Worm (Caenorhabditis elegans): Measurements from ENCODE around the gene C18D11.9.
"Not testable (repeated sequence)": the region's sequence is repeated elsewhere in the genome, so short reads cannot be mapped to it uniquely, and the experiment has no call there.

- TF ChIP-seq snu-23 (GFP tag; optimal IDR thresholded peaks at IDR 0.05); sup-37 (GFP tag; optimal IDR thresholded peaks at IDR 0.05); pqm-1 (tag; optimal IDR thresholded peaks at IDR 0.05); ets-5 (GFP tag; IDR thresholded peaks at IDR 0.05); nhr-237 (tag; optimal IDR thresholded peaks at IDR 0.05); fos-1 (tag; optimal IDR thresholded peaks at IDR 0.05); unc-98 (GFP tag; IDR thresholded peaks at IDR 0.05); skn-1 (tag; optimal IDR thresholded peaks at IDR 0.05); ztf-4 (tag; optimal IDR thresholded peaks at IDR 0.05); C04F5.9 (tag; optimal IDR thresholded peaks at IDR 0.05); unc-62 (GFP tag; optimal IDR thresholded peaks at IDR 0.05); ceh-82 (tag; optimal IDR thresholded peaks at IDR 0.05): not testable (repeated sequence)
Measured at ce11 chrIII:11787376-11787775, 21.5 kb upstream of the C18D11.9 start, which contains the start of gene C24H11.1.
